Fruit fly (Drosophila melanogaster) whole organism: ENCODE data around the gene CG34348.

Experiments used
- CG8478 ChIP-seq: fragments of >200 bp; optimal IDR thresholded peaks from 2 replicates; lab custom pipeline; 2018; ENCODE audit warnings: inconsistent platforms
- Dll ChIP-seq: fragments of >200 bp; optimal IDR thresholded peaks from 2 replicates; lab custom pipeline; 2017
- pan ChIP-seq: fragments of >200 bp; optimal IDR thresholded peaks from 2 replicates; lab custom pipeline; 2017
- psq ChIP-seq: fragments of >200 bp; optimal IDR thresholded peaks from 2 replicates; lab custom pipeline; 2017
- usp ChIP-seq: fragments of >200 bp; optimal IDR thresholded peaks from 2 replicates; lab custom pipeline; 2017; ENCODE audit warnings: missing biosample characterization, missing genetic modification characterization, mixed read lengths

DNA sequence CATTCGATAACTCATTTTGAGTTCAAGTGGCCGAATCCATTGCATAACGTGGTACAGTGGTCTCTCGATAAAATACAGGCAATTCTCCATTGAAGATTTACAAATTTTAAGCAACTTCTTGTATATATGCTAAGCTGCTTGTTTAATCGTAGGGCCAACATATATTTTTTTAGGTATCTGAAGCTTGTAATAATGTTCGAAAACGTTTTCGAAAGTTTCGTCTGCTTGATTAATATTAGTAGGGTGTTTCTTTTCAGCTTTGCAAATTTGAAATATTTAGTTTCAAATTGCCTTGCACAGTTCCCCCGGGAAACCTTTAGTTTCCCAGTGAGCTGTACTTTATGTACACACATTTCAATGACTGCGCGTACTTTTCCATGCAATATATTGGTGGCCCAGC, 40.1 kb downstream of the CG34348 start:
- TF ChIP-seq usp (GFP tag; lab: Kevin White, UChicago) (no peak), Dll (lab: Kevin White, UChicago) (no peak), psq (no peak), pan (lab: Kevin White, UChicago) (no peak), CG8478 (lab: Kevin White, UChicago) (no peak)
